Fruit fly (Drosophila melanogaster) whole organism, embryonic: Measurements from ENCODE around the gene CG8516.

Source experiments
- C15 ChIP-seq: fragments of 200-800 bp; sonication (Bioruptor generic); IDR thresholded peaks from 3 replicates; pipeline ENCODE4 v1.3.6; 2022; ENCODE audit warnings: missing biosample characterization, missing genetic modification characterization
- CG10147 ChIP-seq: fragments of 200-800 bp; sonication (Bioruptor generic); optimal IDR thresholded peaks from 2 replicates; lab custom pipeline; 2019; ENCODE audit warnings: missing biosample characterization, mild to moderate bottlenecking, missing genetic modification characterization, moderate library complexity
- CG10654 ChIP-seq: fragments of 200-800 bp; sonication (Bioruptor generic); optimal IDR thresholded peaks from 2 replicates; lab custom pipeline; 2016; ENCODE audit warnings: missing biosample characterization, missing genetic modification characterization
- CG12236 ChIP-seq: fragments of 200-800 bp; sonication (Bioruptor generic); optimal IDR thresholded peaks from 2 replicates; lab custom pipeline; 2016; ENCODE audit warnings: missing biosample characterization, missing genetic modification characterization
- CG12942 ChIP-seq: fragments of 200-800 bp; sonication (Bioruptor generic); optimal IDR thresholded peaks from 3 replicates; lab custom pipeline; 2016; ENCODE audit warnings: missing biosample characterization, missing genetic modification characterization
- CG1529 ChIP-seq: fragments of 200-800 bp; sonication (Bioruptor generic); optimal IDR thresholded peaks from 3 replicates; lab custom pipeline; 2018; ENCODE audit warnings: missing biosample characterization, missing genetic modification characterization
- CG15514 ChIP-seq: fragments of 200-800 bp; sonication (Bioruptor generic); optimal IDR thresholded peaks from 3 replicates; lab custom pipeline; 2017; ENCODE audit warnings: missing biosample characterization, missing genetic modification characterization, mild to moderate bottlenecking, moderate library complexity, missing genetic modification reagents
- CG17802 ChIP-seq: fragments of 200-800 bp; sonication (Bioruptor generic); optimal IDR thresholded peaks from 2 replicates; lab custom pipeline; 2018; ENCODE audit warnings: missing biosample characterization, mild to moderate bottlenecking, missing genetic modification characterization, moderate library complexity
- CG18011 ChIP-seq: fragments of 200-800 bp; sonication (Bioruptor generic); optimal IDR thresholded peaks from 2 replicates; lab custom pipeline; 2017; ENCODE audit warnings: missing biosample characterization, missing genetic modification characterization, mild to moderate bottlenecking, moderate library complexity, missing genotype
- CG32532 ChIP-seq: fragments of 200-800 bp; sonication (Bioruptor generic); IDR thresholded peaks from 2 replicates; pipeline ENCODE4 v1.3.6; 2022; ENCODE audit warnings: missing biosample characterization, missing genetic modification characterization
- CG32772 ChIP-seq: fragments of 200-800 bp; sonication (Bioruptor generic); IDR thresholded peaks from 2 replicates; pipeline ENCODE4 v1.3.6; 2022; ENCODE audit warnings: missing biosample characterization, missing genetic modification characterization
- CG33557 ChIP-seq: fragments of 200-800 bp; sonication (Bioruptor generic); optimal IDR thresholded peaks from 2 replicates; lab custom pipeline; 2019; ENCODE audit warnings: missing biosample characterization, mild to moderate bottlenecking, missing genetic modification characterization, moderate library complexity
- CG3847 ChIP-seq: fragments of 200-800 bp; sonication (Bioruptor generic); IDR thresholded peaks from 2 replicates; pipeline ENCODE4 v1.3.6; 2022; ENCODE audit warnings: missing biosample characterization, missing genetic modification characterization
- CG4820 ChIP-seq: fragments of 200-800 bp; sonication (Bioruptor generic); optimal IDR thresholded peaks from 3 replicates; lab custom pipeline; 2016; ENCODE audit warnings: missing biosample characterization, missing genetic modification characterization
- CG6175 ChIP-seq: fragments of 200-800 bp; sonication (Bioruptor generic); IDR thresholded peaks from 3 replicates; pipeline ENCODE4 v1.3.6; 2022; ENCODE audit warnings: missing biosample characterization, missing genetic modification characterization
- CG6854 ChIP-seq: fragments of 200-800 bp; sonication (Bioruptor generic); optimal IDR thresholded peaks from 3 replicates; lab custom pipeline; 2017; ENCODE audit warnings: missing biosample characterization, mild to moderate bottlenecking, missing genetic modification characterization
- CG8388 ChIP-seq: fragments of 200-800 bp; sonication (Bioruptor generic); optimal IDR thresholded peaks from 2 replicates; lab custom pipeline; 2019; ENCODE audit warnings: missing biosample characterization, mild to moderate bottlenecking, missing genetic modification characterization, moderate library complexity
- Chrac-16 ChIP-seq: fragments of 200-800 bp; sonication (Bioruptor generic); optimal IDR thresholded peaks from 3 replicates; lab custom pipeline; 2016; ENCODE audit warnings: missing biosample characterization, missing genetic modification characterization
- D19A ChIP-seq: fragments of 200-800 bp; optimal IDR thresholded peaks from 3 replicates; lab custom pipeline; 2019; ENCODE audit warnings: missing biosample characterization, mild to moderate bottlenecking, missing genetic modification characterization, moderate library complexity
- Dek ChIP-seq: fragments of 200-800 bp; sonication (Bioruptor generic); optimal IDR thresholded peaks from 3 replicates; lab custom pipeline; 2019; ENCODE audit warnings: missing biosample characterization, mild to moderate bottlenecking, missing genetic modification characterization, moderate library complexity
- Dip3 ChIP-seq: fragments of 200-800 bp; sonication (Bioruptor generic); optimal IDR thresholded peaks from 3 replicates; lab custom pipeline; 2016; ENCODE audit warnings: missing biosample characterization, missing genetic modification characterization
- ERR ChIP-seq: fragments of 200-800 bp; sonication (Bioruptor generic); optimal IDR thresholded peaks from 2 replicates; lab custom pipeline; 2016; ENCODE audit warnings: missing biosample characterization, missing genetic modification characterization
- HmgD ChIP-seq: fragments of 200-800 bp; sonication (Bioruptor generic); optimal IDR thresholded peaks from 3 replicates; lab custom pipeline; 2016; ENCODE audit warnings: missing biosample characterization, missing genetic modification characterization
- Nf-YC ChIP-seq: fragments of 200-800 bp; optimal IDR thresholded peaks from 3 replicates; lab custom pipeline; 2019; ENCODE audit warnings: missing biosample characterization, mild to moderate bottlenecking, missing genetic modification characterization, moderate library complexity
- PHDP ChIP-seq: fragments of 200-800 bp; sonication (Bioruptor generic); optimal IDR thresholded peaks from 3 replicates; lab custom pipeline; 2018; ENCODE audit warnings: missing biosample characterization, mild to moderate bottlenecking, missing genetic modification characterization, moderate library complexity
- Poxn ChIP-seq: fragments of 200-800 bp; sonication (Bioruptor generic); IDR thresholded peaks from 2 replicates; pipeline ENCODE4 v1.3.6; 2022; ENCODE audit warnings: missing biosample characterization, missing genetic modification characterization
- Rfx ChIP-seq: fragments of 200-800 bp; sonication (Bioruptor generic); IDR thresholded peaks from 2 replicates; pipeline ENCODE4 v1.3.6; 2022; ENCODE audit warnings: missing biosample characterization, missing genetic modification characterization
- Sox100B ChIP-seq: fragments of 200-800 bp; sonication (Bioruptor generic); optimal IDR thresholded peaks from 3 replicates; lab custom pipeline; 2018; ENCODE audit warnings: missing biosample characterization, mild to moderate bottlenecking, missing genetic modification characterization
- TFAM ChIP-seq: fragments of 200-800 bp; sonication (Bioruptor generic); optimal IDR thresholded peaks from 2 replicates; lab custom pipeline; 2017; ENCODE audit warnings: missing biosample characterization, missing genetic modification characterization, inconsistent platforms
- btn ChIP-seq: fragments of 200-800 bp; sonication (Bioruptor generic); optimal IDR thresholded peaks from 2 replicates; lab custom pipeline; 2016; ENCODE audit warnings: missing biosample characterization, missing genetic modification characterization
- corto ChIP-seq: fragments of 200-800 bp; sonication (Bioruptor generic); optimal IDR thresholded peaks from 2 replicates; lab custom pipeline; 2016; ENCODE audit warnings: missing biosample characterization, mild to moderate bottlenecking, missing genetic modification characterization, moderate library complexity
- crc ChIP-seq: fragments of 200-800 bp; sonication (Bioruptor generic); optimal IDR thresholded peaks from 2 replicates; lab custom pipeline; 2016; ENCODE audit warnings: missing biosample characterization, missing genetic modification characterization
- da ChIP-seq: fragments of 200-800 bp; sonication (Bioruptor generic); optimal IDR thresholded peaks from 2 replicates; lab custom pipeline; 2016; ENCODE audit warnings: missing biosample characterization, missing genetic modification characterization
- gsb-n ChIP-seq: fragments of 200-800 bp; sonication (Bioruptor generic); optimal IDR thresholded peaks from 3 replicates; lab custom pipeline; 2018; ENCODE audit warnings: missing biosample characterization, mild to moderate bottlenecking, missing genetic modification characterization
- hb ChIP-seq: fragments of 200-800 bp; sonication (Bioruptor generic); IDR thresholded peaks from 3 replicates; pipeline ENCODE4 v1.3.6; 2022; ENCODE audit warnings: missing biosample characterization, missing genetic modification characterization; ENCODE audit not compliant: partially characterized antibody
- ind ChIP-seq: fragments of 200-800 bp; sonication (Bioruptor generic); optimal IDR thresholded peaks from 3 replicates; lab custom pipeline; 2016; ENCODE audit warnings: missing biosample characterization, missing genetic modification characterization
- lmd ChIP-seq: fragments of 200-800 bp; sonication (Bioruptor generic); IDR thresholded peaks from 2 replicates; pipeline ENCODE4 v1.3.6; 2022; ENCODE audit warnings: missing biosample characterization, missing genetic modification characterization
- lola ChIP-seq, 3 experiments: fragments of >200 bp in 2 of 3; fragments of 200-800 bp in 1 of 3; sonication (Bioruptor generic) in 1 of 3; optimal IDR thresholded peaks; 2 replicates each; lab custom pipeline; 2017 to 2019; ENCODE audit warnings: missing biosample characterization in 3 of 3, missing genetic modification characterization in 3 of 3, mild to moderate bottlenecking in 1 of 3, moderate library complexity in 1 of 3
- mld ChIP-seq: fragments of 200-800 bp; sonication (Bioruptor generic); IDR thresholded peaks from 3 replicates; pipeline ENCODE4 v1.3.6; 2022; ENCODE audit warnings: missing biosample characterization, missing genetic modification characterization; ENCODE audit not compliant: partially characterized antibody
- nau ChIP-seq: fragments of 200-800 bp; sonication (Bioruptor generic); optimal IDR thresholded peaks from 3 replicates; lab custom pipeline; 2017; ENCODE audit warnings: missing biosample characterization, mild to moderate bottlenecking, missing genetic modification characterization, missing genetic modification reagents
- peb ChIP-seq: fragments of 200-800 bp; sonication (Bioruptor generic); IDR thresholded peaks from 2 replicates; pipeline ENCODE4 v1.3.6; 2022; ENCODE audit warnings: missing biosample characterization, missing genetic modification characterization
- pfk ChIP-seq: fragments of 200-800 bp; sonication (Bioruptor generic); optimal IDR thresholded peaks from 2 replicates; lab custom pipeline; 2018; ENCODE audit warnings: missing biosample characterization, mild to moderate bottlenecking, missing genetic modification characterization, moderate library complexity
- pho ChIP-seq: fragments of 200-800 bp; sonication (Bioruptor generic); optimal IDR thresholded peaks from 2 replicates; lab custom pipeline; 2016; ENCODE audit warnings: missing biosample characterization, missing genetic modification characterization
- sob ChIP-seq: fragments of 200-800 bp; sonication (Bioruptor generic); IDR thresholded peaks from 2 replicates; pipeline ENCODE4 v1.3.6; 2022; ENCODE audit warnings: missing biosample characterization, missing genetic modification characterization
- sqz ChIP-seq: fragments of 200-800 bp; sonication (Bioruptor generic); optimal IDR thresholded peaks from 3 replicates; lab custom pipeline; 2018; ENCODE audit warnings: missing biosample characterization, mild to moderate bottlenecking, missing genetic modification characterization
- sr ChIP-seq: fragments of 200-800 bp; sonication (Bioruptor generic); IDR thresholded peaks from 3 replicates; pipeline ENCODE4 v1.3.6; 2022; ENCODE audit warnings: missing biosample characterization, missing genetic modification characterization
- wdn ChIP-seq: fragments of 200-800 bp; sonication (Bioruptor generic); IDR thresholded peaks from 2 replicates; pipeline ENCODE4 v1.3.6; 2022; ENCODE audit warnings: missing biosample characterization, missing genetic modification characterization
- wek ChIP-seq: fragments of 200-800 bp; sonication (Bioruptor generic); optimal IDR thresholded peaks from 3 replicates; lab custom pipeline; 2018; ENCODE audit warnings: missing biosample characterization, mild to moderate bottlenecking, missing genetic modification characterization, moderate library complexity
- zen ChIP-seq: fragments of 200-800 bp; sonication (Bioruptor generic); optimal IDR thresholded peaks from 3 replicates; lab custom pipeline; 2018; ENCODE audit warnings: missing biosample characterization, mild to moderate bottlenecking, missing genetic modification characterization, moderate library complexity
- zfh1 ChIP-seq: fragments of 200-800 bp; sonication (Bioruptor generic); IDR thresholded peaks from 3 replicates; pipeline ENCODE4 v1.3.6; 2022; ENCODE audit warnings: missing biosample characterization, missing genetic modification characterization

Gene CG8516

dm6 chr3R:9777941-9778360, 15.1 kb upstream of the CG8516 start, which contains the start of gene RpS29 (continued):
- peak; percentile 92 for TF ChIP-seq HmgD (GFP tag; lab: Kevin White, UChicago)
- peak; percentile 74 for TF ChIP-seq CG32772 (GFP tag; lab: Robert Waterston, UW)
- no peak for TF ChIP-seq TFAM (GFP tag; lab: Kevin White, UChicago)
- TF ChIP-seq CG12942 (GFP tag; lab: Kevin White, UChicago): peak; percentile 78
- TF ChIP-seq CG3847 (GFP tag; lab: Robert Waterston, UW): peak; percentile 97
- TF ChIP-seq Chrac-16: peak; percentile 83
- peak; percentile 39 for TF ChIP-seq zen
- TF ChIP-seq pho (GFP tag; lab: Kevin White, UChicago): peak; percentile 89
- TF ChIP-seq corto (GFP tag; lab: Kevin White, UChicago): no peak
- TF ChIP-seq sr (GFP tag; lab: Robert Waterston, UW): peak; percentile 61; the same call in 2 of the 3 replicates
- TF ChIP-seq Dek: peak; percentile 77
- peak; percentile 60; the same call in 1 of the 2 replicates for TF ChIP-seq Poxn (GFP tag; lab: Robert Waterston, UW)
- peak; percentile 56; the same call in 1 of the 2 replicates for TF ChIP-seq wdn (GFP tag; lab: Robert Waterston, UW)
- peak in 1 of 3 experiments; percentile 39 for TF ChIP-seq lola (GFP tag; optimal IDR thresholded peaks at IDR 0.05; lab: Kevin White, UChicago)
- peak; percentile 82 for TF ChIP-seq CG10654 (GFP tag; lab: Kevin White, UChicago)
- TF ChIP-seq sob (GFP tag; lab: Robert Waterston, UW): peak; percentile 93
- TF ChIP-seq hb (GFP tag; lab: Robert Waterston, UW): peak; percentile 89
- TF ChIP-seq sqz: peak; percentile 75
- peak; percentile 53 for TF ChIP-seq CG17802 (tag; lab: Kevin White, UChicago)
- peak; percentile 84 for TF ChIP-seq CG6175
- TF ChIP-seq CG32532 (GFP tag; lab: Robert Waterston, UW): peak; percentile 89
- TF ChIP-seq gsb-n (tag; lab: Kevin White, UChicago): peak; percentile 54
- TF ChIP-seq Sox100B: no peak
- peak; percentile 67 for TF ChIP-seq CG33557
- peak; percentile 52 for TF ChIP-seq da (GFP tag; lab: Kevin White, UChicago)
- 0 out of 2 replicates have a peak, but pooled peaks have one; percentile 17 for TF ChIP-seq peb (GFP tag; lab: Robert Waterston, UW)
- TF ChIP-seq Dip3: peak; percentile 72
- peak; percentile 71; the same call in 1 of the 2 replicates for TF ChIP-seq lmd (GFP tag; lab: Robert Waterston, UW)
- TF ChIP-seq pfk (GFP tag; lab: Kevin White, UChicago): peak; percentile 77
- peak; percentile 66 for TF ChIP-seq CG6854 (GFP tag; lab: Kevin White, UChicago)
- TF ChIP-seq crc: peak; percentile 69
- no peak for TF ChIP-seq nau (GFP tag; lab: Kevin White, UChicago)
- peak; percentile 32 for TF ChIP-seq CG1529 (GFP tag; lab: Kevin White, UChicago)
- peak; percentile 75 for TF ChIP-seq CG18011 (GFP tag; lab: Kevin White, UChicago)
- peak; percentile 84 for TF ChIP-seq zfh1
- TF ChIP-seq C15 (GFP tag; lab: Robert Waterston, UW): 0 out of 3 replicates have a peak, but pooled peaks have one; percentile 43
- TF ChIP-seq CG15514 (GFP tag; lab: Kevin White, UChicago): peak; percentile 95
- peak; percentile 68 for TF ChIP-seq Nf-YC (tag; lab: Kevin White, UChicago)
- TF ChIP-seq Rfx (GFP tag; lab: Robert Waterston, UW): peak; percentile 95
- peak; percentile 52 for TF ChIP-seq CG8388 (GFP tag; lab: Kevin White, UChicago)
- peak; percentile 68 for TF ChIP-seq wek (GFP tag; lab: Kevin White, UChicago)
- peak; percentile 52 for TF ChIP-seq CG4820 (GFP tag; lab: Kevin White, UChicago)
- TF ChIP-seq ERR (GFP tag; lab: Kevin White, UChicago): peak; percentile 85
- TF ChIP-seq PHDP (tag; lab: Kevin White, UChicago): peak; percentile 67
- peak; percentile 34 for TF ChIP-seq D19A (tag; lab: Kevin White, UChicago)
- peak; percentile 83 for TF ChIP-seq ind
- TF ChIP-seq btn: no peak
- peak; percentile 58 for TF ChIP-seq CG10147 (GFP tag; lab: Kevin White, UChicago)
- TF ChIP-seq CG12236 (GFP tag; lab: Kevin White, UChicago): peak; percentile 42
- peak; percentile 81 for TF ChIP-seq mld (GFP tag; lab: Robert Waterston, UW)
